Worm (Caenorhabditis elegans) whole organism, L4/young adult: ENCODE measurements around the gene Y54G9A.5.

Experiments
- W03F9.2 ChIP-seq: fragments of 150-350 bp; optimal IDR thresholded peaks from 2 replicates; lab custom pipeline; 2014; ENCODE audit warnings: missing biosample characterization, missing genetic modification characterization
- dao-5 ChIP-seq: sonication (generic microtip); optimal IDR thresholded peaks from 2 replicates; lab custom pipeline; 2016; ENCODE audit warnings: missing genotype, missing genetic modification characterization, moderate library complexity, missing compliant biosample characterization
- him-1 ChIP-seq: sonication (generic microtip); optimal IDR thresholded peaks from 2 replicates; lab custom pipeline; 2016; ENCODE audit warnings: missing genotype, missing genetic modification reagents, missing genetic modification characterization, missing compliant biosample characterization

Gene Y54G9A.5

DNA sequence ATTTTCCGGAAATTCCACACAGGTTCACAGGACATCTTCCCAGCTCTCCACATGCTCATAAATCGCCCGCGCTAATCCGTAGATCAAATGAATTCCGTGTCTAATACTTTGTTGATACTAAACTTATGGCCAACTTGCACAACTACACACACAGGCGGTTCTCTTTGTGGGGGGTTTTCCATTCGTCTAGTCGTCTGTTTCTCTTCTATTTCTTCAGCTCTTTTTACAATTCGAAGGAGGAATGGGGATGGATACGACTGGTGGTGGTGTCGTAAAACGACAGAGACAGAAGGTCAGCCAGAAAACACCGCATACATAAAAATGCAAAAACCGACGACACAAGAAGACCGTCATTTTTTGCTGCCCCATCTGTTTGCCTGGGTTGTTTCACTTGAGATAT lies 16.6 kb downstream of the Y54G9A.5 start:
- TF ChIP-seq dao-5 (tag; lab: Kevin White, UChicago), result no peak
- no peak for TF ChIP-seq W03F9.2 (tag; lab: Kevin White, UChicago)
- TF ChIP-seq him-1 (tag; lab: Kevin White, UChicago), result no peak

DNA sequence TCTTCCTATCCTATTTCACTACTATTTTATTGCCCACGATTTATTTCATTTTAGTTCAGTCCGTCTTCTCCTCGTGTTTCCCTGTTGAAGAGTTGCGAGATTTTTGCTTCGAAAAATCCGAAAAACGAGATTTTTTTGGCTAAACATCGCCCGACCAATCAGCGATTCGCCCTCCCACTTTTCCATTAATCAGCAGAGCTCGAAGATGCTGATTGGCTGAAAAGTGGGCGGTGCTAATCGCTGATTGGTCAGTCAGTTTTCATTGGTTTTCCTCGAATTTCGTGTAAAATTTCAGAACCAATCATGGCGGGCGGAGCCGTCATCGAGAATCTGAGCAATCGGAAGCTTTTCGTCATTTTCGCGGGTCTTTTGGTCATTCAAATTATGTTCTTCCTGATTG lies 18.6 kb downstream of the Y54G9A.5 start, which contains the start of gene mig-14:
TSS of gene mig-14 (plus strand) at position 290 of the 400 bp plus-strand sequence.
- TF ChIP-seq dao-5 (tag; lab: Kevin White, UChicago) (no peak), W03F9.2 (tag; lab: Kevin White, UChicago) (no peak), him-1 (tag; lab: Kevin White, UChicago) (no peak)

DNA sequence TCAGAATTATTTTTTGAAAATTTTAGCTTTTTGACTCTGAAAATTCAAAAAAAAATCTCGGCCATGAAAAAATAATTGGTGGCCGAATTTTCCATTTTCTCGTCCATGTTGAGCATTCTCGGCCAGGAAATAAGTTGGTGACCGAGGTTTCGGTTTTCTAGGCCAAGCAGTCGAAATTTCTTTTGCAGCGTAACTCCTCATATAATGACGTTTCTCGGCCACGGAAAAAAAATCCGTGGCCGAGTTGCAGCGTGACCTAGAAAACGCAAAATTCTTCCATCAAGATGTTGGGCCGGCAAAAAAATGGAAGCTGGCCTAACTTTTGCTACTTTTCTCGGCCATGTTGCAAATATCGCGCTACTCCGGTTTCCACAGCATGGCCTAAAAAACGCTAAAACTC lies 27.3 kb downstream of the Y54G9A.5 start:
- TF ChIP-seq W03F9.2 (tag; lab: Kevin White, UChicago), result no peak
- no peak for TF ChIP-seq him-1 (tag; lab: Kevin White, UChicago)
- TF ChIP-seq dao-5 (tag; lab: Kevin White, UChicago), result no peak

DNA sequence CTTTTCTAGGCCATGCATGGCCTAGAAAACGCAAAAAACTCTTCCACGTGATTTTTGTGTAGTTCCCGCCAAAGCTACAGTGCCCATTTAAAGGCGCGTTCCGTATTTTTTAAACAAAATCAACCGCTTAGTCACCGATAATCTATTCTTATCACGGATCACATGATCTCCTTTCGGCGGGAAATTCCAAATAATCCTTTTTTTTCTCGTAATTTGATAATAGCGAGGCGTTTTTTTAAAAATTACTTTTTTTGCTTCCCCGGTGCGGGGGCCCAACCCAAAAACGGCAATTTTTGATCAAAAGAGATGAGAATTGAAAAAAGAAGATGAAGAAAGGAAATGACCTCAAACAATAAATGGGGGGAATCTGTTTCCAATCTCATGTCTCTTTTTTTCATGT lies 28.2 kb downstream of the Y54G9A.5 start:
- TF ChIP-seq W03F9.2 (tag; lab: Kevin White, UChicago), result no peak
- no peak for TF ChIP-seq dao-5 (tag; lab: Kevin White, UChicago)
- no peak for TF ChIP-seq him-1 (tag; lab: Kevin White, UChicago)

DNA sequence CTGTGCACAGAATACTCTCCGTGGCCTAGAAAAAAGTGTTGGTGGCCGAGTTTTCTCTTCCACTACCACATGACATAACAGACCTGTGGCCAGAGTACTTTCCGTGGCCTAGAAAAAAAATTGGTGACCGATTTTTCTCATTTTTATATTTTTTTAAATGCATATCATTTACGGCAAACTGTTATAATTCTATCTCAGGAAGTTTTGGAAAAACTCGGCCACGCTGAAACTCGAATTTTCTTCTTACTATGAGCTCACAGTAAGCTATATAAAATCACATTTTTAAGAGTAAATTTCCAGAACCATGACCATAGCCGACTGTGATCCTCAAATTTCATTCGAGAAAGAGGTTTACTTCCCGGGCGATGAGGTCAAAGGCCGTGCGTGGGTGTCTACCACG lies 29.2 kb downstream of the Y54G9A.5 start, which contains the start of gene arrd-14:
TSS of gene arrd-14 (plus strand) at position 301 of the 400 bp plus-strand sequence.
- TF ChIP-seq him-1 (tag; lab: Kevin White, UChicago) (no peak), dao-5 (tag; lab: Kevin White, UChicago) (no peak), W03F9.2 (tag; lab: Kevin White, UChicago) (no peak)

DNA sequence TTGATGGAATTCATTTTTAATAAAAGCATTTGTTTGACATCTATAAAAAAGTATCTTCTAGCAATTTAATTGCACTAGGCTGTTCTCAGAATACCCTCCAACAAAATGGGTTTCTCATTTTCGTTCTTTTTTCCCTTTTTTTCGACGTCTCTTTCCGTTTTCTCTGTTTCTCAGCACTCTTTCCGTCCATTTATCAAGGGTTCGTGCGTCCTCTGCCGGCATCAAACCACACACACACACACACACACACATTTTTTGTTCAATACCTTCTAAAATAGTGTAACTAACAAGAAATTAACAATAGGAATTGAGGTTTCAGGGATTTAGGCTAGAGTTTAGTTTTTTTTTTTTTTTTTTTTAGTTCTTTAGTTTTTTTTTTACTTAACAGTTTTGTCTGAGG lies 33.4 kb downstream of the Y54G9A.5 start:
- TF ChIP-seq W03F9.2 (tag; lab: Kevin White, UChicago), result no peak
- TF ChIP-seq him-1 (tag; lab: Kevin White, UChicago), result no peak
- TF ChIP-seq dao-5 (tag; lab: Kevin White, UChicago), result no peak

DNA sequence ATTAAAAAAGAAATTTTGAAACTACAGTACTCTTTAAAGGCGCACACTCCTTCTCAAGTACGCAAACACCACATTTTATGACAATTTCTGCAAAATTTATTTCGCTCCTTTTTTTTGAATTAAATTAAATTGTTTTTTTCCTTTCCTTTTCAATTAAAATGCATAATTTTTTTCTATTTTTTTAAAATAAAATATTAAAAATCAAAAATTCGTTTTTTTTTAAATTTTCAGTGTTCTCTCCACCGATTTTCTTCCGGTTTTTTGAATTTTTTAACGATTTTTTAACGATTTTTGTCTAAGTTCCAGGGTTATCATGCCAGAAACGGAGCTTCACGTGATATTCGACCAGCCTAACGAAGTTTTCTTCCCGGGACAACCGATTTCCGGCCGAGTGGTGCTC lies 35.3 kb downstream of the Y54G9A.5 start, which contains the start of gene arrd-13:
TSS of gene arrd-13 (plus strand) at position 301 of the 400 bp plus-strand sequence.
- TF ChIP-seq W03F9.2 (tag; lab: Kevin White, UChicago) (no peak), dao-5 (tag; lab: Kevin White, UChicago) (no peak), him-1 (tag; lab: Kevin White, UChicago) (no peak)

DNA sequence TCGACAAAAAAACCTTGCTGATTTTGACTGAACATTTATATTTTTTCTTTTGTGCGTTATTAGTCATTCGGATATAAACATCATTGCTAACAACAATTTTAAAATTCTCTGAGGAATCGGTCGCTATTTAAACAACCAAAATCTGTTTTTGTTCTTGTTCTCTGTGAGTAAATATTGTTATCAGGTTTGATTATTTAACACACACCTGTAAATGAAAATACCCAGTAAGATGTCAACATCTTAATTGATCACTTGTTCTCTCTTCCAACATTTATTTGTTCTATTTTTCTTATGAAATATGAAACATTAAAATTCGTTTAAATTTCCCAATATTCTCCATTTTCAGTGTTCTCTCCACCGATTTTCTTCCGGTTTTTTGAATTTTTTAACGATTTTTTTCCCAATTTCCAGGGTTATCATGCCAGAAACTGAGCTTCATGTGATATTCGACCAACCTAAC lies 40.2 kb downstream of the Y54G9A.5 start, which contains the start of gene arrd-11:
TSS of gene arrd-11 (plus strand) at position 410 of the 460 bp plus-strand sequence.
- no peak for TF ChIP-seq dao-5 (tag; lab: Kevin White, UChicago)
- TF ChIP-seq him-1 (tag; lab: Kevin White, UChicago), result no peak
- no peak for TF ChIP-seq W03F9.2 (tag; lab: Kevin White, UChicago)

DNA sequence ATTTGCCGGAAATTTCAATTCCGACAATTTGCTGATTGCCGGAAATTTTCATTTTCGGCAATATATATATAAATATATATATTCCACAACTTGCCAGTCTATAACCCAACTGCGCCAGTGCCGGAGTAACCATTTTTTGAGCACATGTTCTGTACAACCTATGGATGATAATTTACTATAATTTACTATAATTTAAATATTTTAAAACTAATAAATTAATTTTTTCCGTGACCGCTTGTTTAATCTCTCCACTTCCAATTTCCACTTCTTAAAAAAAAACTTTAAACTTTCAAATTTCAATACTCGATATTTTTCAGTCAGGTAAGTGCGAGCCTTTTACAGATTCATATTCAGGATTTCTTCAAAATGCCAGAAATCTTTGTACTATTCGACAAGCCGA lies 43.1 kb downstream of the Y54G9A.5 start, which contains the start of gene arrd-12:
TSS of gene arrd-12 (plus strand) at position 301 of the 400 bp plus-strand sequence.
- TF ChIP-seq him-1 (tag; lab: Kevin White, UChicago) (no peak), dao-5 (tag; lab: Kevin White, UChicago) (no peak), W03F9.2 (tag; lab: Kevin White, UChicago) (no peak)

DNA sequence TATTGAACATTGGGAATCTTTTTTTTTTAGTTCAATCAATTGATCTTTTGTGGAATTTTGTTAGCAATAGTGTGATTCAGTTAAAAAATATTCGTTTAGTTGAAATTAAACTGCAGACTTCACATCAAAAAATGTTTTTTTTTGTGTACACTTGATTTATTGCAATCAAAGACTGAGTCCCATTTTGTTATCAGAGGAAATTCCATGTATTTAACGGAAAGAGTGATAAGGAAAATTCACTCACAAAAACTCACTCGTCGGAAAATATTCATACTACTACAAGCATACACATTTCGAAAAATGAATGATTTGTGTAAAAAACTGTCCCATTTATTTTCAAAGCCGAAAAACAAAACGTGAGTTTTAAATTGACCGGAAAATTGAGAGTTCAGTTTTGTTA lies 48.5 kb downstream of the Y54G9A.5 start, which contains the start of gene C01B9.1:
TSS of gene C01B9.1 (plus strand) at position 241 of the 400 bp plus-strand sequence.
- TF ChIP-seq W03F9.2 (tag; lab: Kevin White, UChicago), result no peak
- TF ChIP-seq dao-5 (tag; lab: Kevin White, UChicago), result no peak
- no peak for TF ChIP-seq him-1 (tag; lab: Kevin White, UChicago)
